Worm (Caenorhabditis elegans) whole organism, L1 larva: ENCODE measurements around the gene ZK1240.9.

Source experiments
- Y116A8C.19 ChIP-seq: sonication (generic microtip); optimal IDR thresholded peaks from 2 replicates; lab custom pipeline; 2016; ENCODE audit warnings: missing compliant biosample characterization, missing genetic modification characterization, borderline replicate concordance
- blmp-1 ChIP-seq: fragments of 150-350 bp; optimal IDR thresholded peaks from 2 replicates; lab custom pipeline; 2014; ENCODE audit warnings: missing biosample characterization, missing genetic modification characterization
- ceh-63 ChIP-seq: fragments of 200-800 bp; sonication (Bioruptor generic); optimal IDR thresholded peaks from 2 replicates; lab custom pipeline; 2018; ENCODE audit warnings: mild to moderate bottlenecking, missing genetic modification characterization, missing compliant biosample characterization
- ceh-82 ChIP-seq, 3 experiments: fragments of 150-350 bp in 1 of 3; sonication (generic microtip) in 2 of 3; optimal IDR thresholded peaks; 2 replicates each; lab custom pipeline; 2014 to 2017; ENCODE audit warnings: missing biosample characterization in 3 of 3, missing genetic modification characterization in 3 of 3
- ceh-88 ChIP-seq: fragments of 200-800 bp; sonication (Bioruptor generic); IDR thresholded peaks from 2 replicates; pipeline ENCODE4 v1.3.6; 2022; ENCODE audit warnings: missing genetic modification characterization, missing compliant biosample characterization
- ces-1 ChIP-seq: fragments of 150-350 bp; optimal IDR thresholded peaks from 2 replicates; lab custom pipeline; 2014; ENCODE audit warnings: missing biosample characterization, missing genetic modification reagents, missing genetic modification characterization
- dpl-1 ChIP-seq, 3 experiments: fragments of 150-350 bp in 2 of 3; sonication (generic microtip) in 1 of 3; optimal IDR thresholded peaks; 2 replicates each; lab custom pipeline; 2014 to 2017; ENCODE audit warnings: missing biosample characterization in 3 of 3, missing genetic modification characterization in 3 of 3, missing genetic modification reagents in 3 of 3
- dsc-1 ChIP-seq: sonication (generic microtip); optimal IDR thresholded peaks from 2 replicates; lab custom pipeline; 2016; ENCODE audit warnings: mild to moderate bottlenecking, missing genetic modification characterization, missing compliant biosample characterization
- efl-1 ChIP-seq, 4 experiments: fragments of 150-350 bp; optimal IDR thresholded peaks in 3 of 4; peaks in 1 of 4; 1 replicate in 1 of 4; 2 replicates in 3 of 4; lab custom pipeline; 2014; ENCODE audit warnings: missing biosample characterization in 2 of 4, missing genetic modification characterization in 2 of 4, missing genetic modification reagents in 2 of 4
- efl-3 ChIP-seq: fragments of 200-800 bp; sonication (Bioruptor generic); optimal IDR thresholded peaks from 2 replicates; lab custom pipeline; 2018; ENCODE audit warnings: mild to moderate bottlenecking, missing genetic modification characterization, missing compliant biosample characterization
- egl-13 ChIP-seq: sonication (generic microtip); optimal IDR thresholded peaks from 2 replicates; lab custom pipeline; 2016; ENCODE audit warnings: missing genotype, missing genetic modification reagents, missing genetic modification characterization, missing compliant biosample characterization
- elt-2 ChIP-seq: sonication (generic microtip); optimal IDR thresholded peaks from 2 replicates; lab custom pipeline; 2016; ENCODE audit warnings: missing genetic modification characterization, mild to moderate bottlenecking, inconsistent platforms, missing compliant biosample characterization, missing genetic modification reagents
- ets-5 ChIP-seq: fragments of 200-800 bp; sonication (Bioruptor generic); IDR thresholded peaks from 2 replicates; pipeline ENCODE4 v1.3.6; 2022; ENCODE audit warnings: missing genetic modification characterization, missing compliant biosample characterization
- fkh-4 ChIP-seq: sonication (generic microtip); optimal IDR thresholded peaks from 2 replicates; lab custom pipeline; 2016; ENCODE audit warnings: missing compliant biosample characterization, missing genetic modification characterization, borderline replicate concordance
- fos-1 ChIP-seq: fragments of 150-350 bp; optimal IDR thresholded peaks from 2 replicates; lab custom pipeline; 2014; ENCODE audit warnings: missing biosample characterization, missing genetic modification characterization
- hlh-17 ChIP-seq: fragments of 200-800 bp; sonication (Bioruptor generic); optimal IDR thresholded peaks from 2 replicates; lab custom pipeline; 2018; ENCODE audit warnings: missing genetic modification characterization, mild to moderate bottlenecking, missing compliant biosample characterization, moderate library complexity, borderline replicate concordance
- hlh-4 ChIP-seq: sonication (generic microtip); optimal IDR thresholded peaks from 2 replicates; lab custom pipeline; 2016; ENCODE audit warnings: mild to moderate bottlenecking, missing genetic modification characterization, missing compliant biosample characterization
- lin-13 ChIP-seq: fragments of 150-350 bp; optimal IDR thresholded peaks from 2 replicates; lab custom pipeline; 2014; ENCODE audit warnings: missing biosample characterization, missing genetic modification reagents, missing genetic modification characterization
- lin-14 ChIP-seq: fragments of 200-800 bp; sonication (Bioruptor generic); optimal IDR thresholded peaks from 2 replicates; lab custom pipeline; 2018; ENCODE audit warnings: mild to moderate bottlenecking, missing genetic modification characterization, moderate library complexity, missing compliant biosample characterization
- lin-39 ChIP-seq: fragments of 150-350 bp; optimal IDR thresholded peaks from 2 replicates; lab custom pipeline; 2014; ENCODE audit warnings: missing biosample characterization, missing genetic modification reagents, missing genetic modification characterization
- lir-3 ChIP-seq: sonication (generic microtip); optimal IDR thresholded peaks from 2 replicates; lab custom pipeline; 2016; ENCODE audit warnings: mild to moderate bottlenecking, missing genetic modification characterization, moderate library complexity, missing compliant biosample characterization; ENCODE audit not compliant: poor library complexity
- lsy-2 ChIP-seq, 2 experiments: fragments of 150-350 bp; optimal IDR thresholded peaks; 2 replicates each; lab custom pipeline; 2014; ENCODE audit warnings: missing biosample characterization in 2 of 2, missing genetic modification characterization in 2 of 2
- mab-9 ChIP-seq: fragments of 200-800 bp; sonication (Bioruptor generic); IDR thresholded peaks from 2 replicates; pipeline ENCODE4 v1.3.6; 2022; ENCODE audit warnings: missing genetic modification reagents, missing genetic modification characterization, missing compliant biosample characterization
- mef-2 ChIP-seq: fragments of 150-350 bp; optimal IDR thresholded peaks from 2 replicates; lab custom pipeline; 2014; ENCODE audit warnings: missing biosample characterization, missing genetic modification characterization
- nhr-11 ChIP-seq: fragments of 150-350 bp; optimal IDR thresholded peaks from 2 replicates; lab custom pipeline; 2014; ENCODE audit warnings: missing biosample characterization, missing genetic modification characterization
- nhr-19 ChIP-seq: fragments of 200-800 bp; sonication (Bioruptor generic); conservative IDR thresholded peaks from 2 replicates; pipeline ENCODE4 v1.3.6; 2022; ENCODE audit warnings: missing genetic modification characterization, missing compliant biosample characterization
- nhr-237 ChIP-seq: fragments of 150-350 bp; optimal IDR thresholded peaks from 2 replicates; lab custom pipeline; 2014; ENCODE audit warnings: missing biosample characterization, missing genetic modification characterization
- nhr-47 ChIP-seq: sonication (generic microtip); optimal IDR thresholded peaks from 2 replicates; lab custom pipeline; 2016; ENCODE audit warnings: mild to moderate bottlenecking, missing genetic modification characterization, moderate library complexity, missing compliant biosample characterization
- nhr-71 ChIP-seq: sonication (generic microtip); optimal IDR thresholded peaks from 2 replicates; lab custom pipeline; 2016; ENCODE audit warnings: mild to moderate bottlenecking, missing genetic modification characterization, moderate library complexity, missing compliant biosample characterization
- nhr-77 ChIP-seq: fragments of 150-350 bp; optimal IDR thresholded peaks from 2 replicates; lab custom pipeline; 2014; ENCODE audit warnings: missing biosample characterization, missing genetic modification characterization
- nhr-84 ChIP-seq: sonication (generic microtip); optimal IDR thresholded peaks from 2 replicates; lab custom pipeline; 2017; ENCODE audit warnings: missing biosample characterization, missing genetic modification characterization
- nhr-90 ChIP-seq: sonication (generic microtip); optimal IDR thresholded peaks from 2 replicates; lab custom pipeline; 2016; ENCODE audit warnings: mild to moderate bottlenecking, missing genetic modification characterization, missing compliant biosample characterization; ENCODE audit not compliant: poor library complexity
- pag-3 ChIP-seq: sonication (generic microtip); optimal IDR thresholded peaks from 2 replicates; lab custom pipeline; 2017; ENCODE audit warnings: missing genetic modification characterization, mild to moderate bottlenecking, missing compliant biosample characterization, antibody characterized with exemption, borderline replicate concordance; ENCODE audit not compliant: insufficient read depth
- pqm-1 ChIP-seq: sonication (generic microtip); optimal IDR thresholded peaks from 3 replicates; lab custom pipeline; 2017; ENCODE audit warnings: missing biosample characterization, missing genetic modification characterization
- rnt-1 ChIP-seq: sonication (generic microtip); optimal IDR thresholded peaks from 2 replicates; lab custom pipeline; 2016; ENCODE audit warnings: mild to moderate bottlenecking, missing genetic modification characterization, moderate library complexity, missing compliant biosample characterization
- sptf-1 ChIP-seq: fragments of 150-350 bp; optimal IDR thresholded peaks from 2 replicates; lab custom pipeline; 2014; ENCODE audit warnings: missing biosample characterization, missing genetic modification characterization
- sup-37 ChIP-seq: fragments of 200-800 bp; sonication (Bioruptor generic); optimal IDR thresholded peaks from 2 replicates; lab custom pipeline; 2018; ENCODE audit warnings: mild to moderate bottlenecking, missing genetic modification characterization, missing compliant biosample characterization
- swsn-7 ChIP-seq: sonication (generic microtip); optimal IDR thresholded peaks from 2 replicates; lab custom pipeline; 2016; ENCODE audit warnings: missing genetic modification characterization, missing compliant biosample characterization
- unc-130 ChIP-seq: fragments of 150-350 bp; optimal IDR thresholded peaks from 2 replicates; lab custom pipeline; 2017; ENCODE audit warnings: missing biosample characterization, missing genetic modification characterization, inconsistent platforms
- unc-30 ChIP-seq: sonication (generic microtip); optimal IDR thresholded peaks from 2 replicates; lab custom pipeline; 2017; ENCODE audit warnings: missing biosample characterization, missing genetic modification characterization
- unc-86 ChIP-seq: sonication (generic microtip); optimal IDR thresholded peaks from 2 replicates; lab custom pipeline; 2016; ENCODE audit warnings: missing genetic modification characterization, missing compliant biosample characterization
- unc-98 ChIP-seq: fragments of 200-800 bp; sonication (Bioruptor generic); IDR thresholded peaks from 2 replicates; pipeline ENCODE4 v1.3.6; 2022; ENCODE audit warnings: missing genetic modification characterization, missing compliant biosample characterization

ZK1240.9 gene

ce11 chrII:2304575-2304974 lies 13.4 kb upstream of the ZK1240.9 start:
- no peak for TF ChIP-seq nhr-71 (tag; lab: Kevin White, UChicago)
- no peak for TF ChIP-seq sup-37 (GFP tag; lab: Kevin White, UChicago)
- no peak for TF ChIP-seq ces-1
- TF ChIP-seq sptf-1 (tag; lab: Kevin White, UChicago): no peak
- TF ChIP-seq nhr-90 (tag; lab: Kevin White, UChicago): no peak
- no peak for TF ChIP-seq lsy-2 (tag; optimal IDR thresholded peaks at IDR 0.05; lab: Kevin White, UChicago)

ce11 chrII:2305507-2305906 lies 12.5 kb upstream of the ZK1240.9 start:
- TF ChIP-seq lin-39 (tag; lab: Kevin White, UChicago) (no peak), lir-3 (tag; lab: Kevin White, UChicago) (no peak), elt-2 (tag; lab: Kevin White, UChicago) (peak; percentile 58), nhr-19 (GFP tag; lab: Robert Waterston, UW) (no peak), efl-1 (optimal IDR thresholded peaks at IDR 0.05; lab: Kevin White, UChicago) (no peak), efl-1 (GFP tag; optimal IDR thresholded peaks at IDR 0.05 in 1 of 2; lab: Kevin White, UChicago) (peak in 1 of 2 experiments; percentile 85), nhr-47 (no peak), nhr-237 (tag; lab: Kevin White, UChicago) (no peak), unc-98 (GFP tag; lab: Robert Waterston, UW) (no peak), fkh-4 (tag; lab: Kevin White, UChicago) (no peak), ceh-63 (no peak), hlh-17 (GFP tag; lab: Kevin White, UChicago) (no peak), ceh-82 (tag; optimal IDR thresholded peaks at IDR 0.05; lab: Kevin White, UChicago) (no peak), unc-130 (no peak), hlh-4 (tag; lab: Kevin White, UChicago) (no peak)

ce11 chrII:2306741-2307140 lies 11.2 kb upstream of the ZK1240.9 start, which contains the start of gene B0281.3:
Gene B0281.3, plus strand, starts transcription at chrII:2307041.
- no peak for TF ChIP-seq swsn-7 (tag; lab: Kevin White, UChicago)
- no peak for TF ChIP-seq Y116A8C.19 (tag; lab: Kevin White, UChicago)
- no peak for TF ChIP-seq nhr-84 (tag; lab: Kevin White, UChicago)
- no peak for TF ChIP-seq fos-1
- no peak for TF ChIP-seq nhr-11 (tag; lab: Kevin White, UChicago)
- no peak for TF ChIP-seq ceh-88 (GFP tag; lab: Robert Waterston, UW)
- TF ChIP-seq ces-1: no peak
- no peak for TF ChIP-seq mab-9 (GFP tag; lab: Robert Waterston, UW)
- TF ChIP-seq lin-14 (GFP tag; lab: Kevin White, UChicago): no peak
- no peak for TF ChIP-seq dsc-1 (tag; lab: Kevin White, UChicago)
- TF ChIP-seq pqm-1 (tag; lab: Kevin White, UChicago): no peak
- TF ChIP-seq efl-1 (optimal IDR thresholded peaks at IDR 0.05; lab: Kevin White, UChicago): no peak
- no peak for TF ChIP-seq efl-1 (GFP tag; optimal IDR thresholded peaks at IDR 0.05 in 1 of 2; lab: Kevin White, UChicago)
- TF ChIP-seq ets-5: no peak
- no peak for TF ChIP-seq rnt-1
- no peak for TF ChIP-seq blmp-1 (tag; lab: Kevin White, UChicago)
- no peak for TF ChIP-seq unc-30 (tag; lab: Kevin White, UChicago)
- TF ChIP-seq dpl-1 (GFP tag; optimal IDR thresholded peaks at IDR 0.05; lab: Kevin White, UChicago): no peak
- TF ChIP-seq lin-13 (GFP tag; lab: Kevin White, UChicago): no peak
- TF ChIP-seq lin-39 (tag; lab: Kevin White, UChicago): no peak

- TF ChIP-seq nhr-11 (tag; lab: Kevin White, UChicago) (no peak), blmp-1 (tag; lab: Kevin White, UChicago) (no peak), efl-3 (GFP tag; lab: Kevin White, UChicago) (no peak), unc-30 (tag; lab: Kevin White, UChicago) (no peak), egl-13 (tag; lab: Kevin White, UChicago) (no peak), mef-2 (no peak), pag-3 (no peak), lsy-2 (tag; optimal IDR thresholded peaks at IDR 0.05; lab: Kevin White, UChicago) (no peak), unc-86 (tag; lab: Kevin White, UChicago) (no peak), lin-13 (GFP tag; lab: Kevin White, UChicago) (no peak), nhr-71 (tag; lab: Kevin White, UChicago) (no peak), nhr-77 (tag; lab: Kevin White, UChicago) (no peak), sptf-1 (tag; lab: Kevin White, UChicago) (no peak)
- TF ChIP-seq, all 84 proteins: peak for 0
These were observed 5.2 kb upstream of the ZK1240.9 start, which contains the start of the genes trim-21 and B0281.1 for ce11 chrII:2312747-2313146. Gene trim-21, minus strand, starts transcription at chrII:2312847. Gene B0281.1, plus strand, starts transcription at chrII:2313067.
